Worm (Caenorhabditis elegans): Measurements from ENCODE around the gene gln-6.

DNA sequence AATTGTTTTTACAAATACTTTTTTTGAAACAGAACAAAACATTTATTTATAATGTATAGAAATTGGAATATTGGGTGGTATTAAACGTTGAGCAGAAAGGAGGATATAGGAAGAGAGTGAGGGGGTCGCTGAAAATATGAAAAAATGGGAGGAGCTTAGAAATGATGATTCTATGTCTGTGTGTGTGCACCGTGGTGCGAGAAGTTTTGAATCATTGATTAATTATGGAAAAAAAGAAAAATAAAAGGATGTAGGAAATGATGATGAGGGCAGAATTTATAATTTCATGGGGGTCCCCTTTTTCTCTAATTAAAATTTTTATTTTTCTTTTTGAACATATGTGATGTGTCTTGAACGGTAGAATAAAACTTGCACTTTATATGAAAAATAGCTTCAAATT is 44.0 kb upstream of the gln-6 start, which contains the start of gene sre-4:
- no peak for TF ChIP-seq snpc-4 (tag; optimal IDR thresholded peaks at IDR 0.05)
- no peak for TF ChIP-seq ceh-39 (tag; optimal IDR thresholded peaks at IDR 0.05)
- no peak for TF ChIP-seq elt-1 (tag; optimal IDR thresholded peaks at IDR 0.05; ENCODE audit: borderline replicate concordance, insufficient read depth)

Data from whole organism, mixed stage, embryonic.